Worm (Caenorhabditis elegans): ENCODE measurements around the gene Y47D7A.7.

Y47D7A.7 gene

DNA sequence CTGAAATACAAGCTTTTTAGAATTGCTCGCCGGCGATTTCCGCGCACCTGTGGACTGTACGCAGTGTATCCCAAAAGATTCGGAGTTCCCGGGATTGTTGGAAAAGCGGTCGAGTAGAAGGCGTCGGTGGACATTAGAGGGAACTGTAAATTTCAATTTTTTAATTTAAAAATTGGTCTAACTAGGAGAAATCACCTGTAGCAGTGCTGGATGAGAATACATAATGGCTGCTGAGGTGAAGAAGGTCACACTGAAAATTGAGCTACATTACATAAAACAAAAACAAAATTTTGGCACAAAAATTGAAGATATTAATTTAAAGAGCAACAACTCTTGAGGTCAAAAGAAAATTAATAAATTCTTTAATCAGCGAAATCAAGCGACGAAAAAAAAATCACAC is 45.0 kb downstream of the Y47D7A.7 start, which contains the start of gene neg-1:
TSS of gene neg-1 (minus strand) at position 250 of the 400 bp plus-strand sequence.
- TF ChIP-seq Y67H2A.10 (GFP tag; conservative IDR thresholded peaks at IDR 0.05): no peak
- TF ChIP-seq unc-62 (GFP tag; optimal IDR thresholded peaks at IDR 0.05): no peak
- TF ChIP-seq Y79H2A.3 (GFP tag; conservative IDR thresholded peaks at IDR 0.05): peak; percentile 28; the same call in 1 of the 2 replicates
- peak; percentile 17; the same call in 1 of the 2 replicates for TF ChIP-seq B0336.3 (GFP tag; IDR thresholded peaks at IDR 0.05)
- TF ChIP-seq madf-3 (GFP tag; IDR thresholded peaks at IDR 0.05): peak; percentile 63; the same call in 1 of the 2 replicates
- TF ChIP-seq lin-54 (GFP tag; optimal IDR thresholded peaks at IDR 0.05): peak; percentile 3
- peak; percentile 18 for TF ChIP-seq efl-1 (GFP tag; optimal IDR thresholded peaks at IDR 0.05)
- TF ChIP-seq hsf-1 (GFP tag; IDR thresholded peaks at IDR 0.05): 0 out of 2 replicates have a peak, but pooled peaks have one; percentile 51
- no peak for TF ChIP-seq ztf-6 (GFP tag; IDR thresholded peaks at IDR 0.05)
- no peak for TF ChIP-seq die-1 (tag; optimal IDR thresholded peaks at IDR 0.05)
- no peak for TF ChIP-seq nhr-179 (tag; optimal IDR thresholded peaks at IDR 0.05)
- TF ChIP-seq attf-3 (GFP tag; conservative IDR thresholded peaks at IDR 0.05): no peak
- peak; percentile 58 for TF ChIP-seq madf-6 (GFP tag; IDR thresholded peaks at IDR 0.05)
- no peak for TF ChIP-seq nhr-120 (GFP tag; IDR thresholded peaks at IDR 0.05)
- TF ChIP-seq Y53G8AR.9 (GFP tag; conservative IDR thresholded peaks at IDR 0.05): 0 out of 2 replicates have a peak, but pooled peaks have one; percentile 18
- peak; percentile 43 for TF ChIP-seq xnd-1 (tag; optimal IDR thresholded peaks at IDR 0.05)
- TF ChIP-seq attf-6 (GFP tag; IDR thresholded peaks at IDR 0.05): 0 out of 2 replicates have a peak, but pooled peaks have one; percentile 21
- no peak for TF ChIP-seq F10E7.11 (tag; optimal IDR thresholded peaks at IDR 0.05)

DNA sequence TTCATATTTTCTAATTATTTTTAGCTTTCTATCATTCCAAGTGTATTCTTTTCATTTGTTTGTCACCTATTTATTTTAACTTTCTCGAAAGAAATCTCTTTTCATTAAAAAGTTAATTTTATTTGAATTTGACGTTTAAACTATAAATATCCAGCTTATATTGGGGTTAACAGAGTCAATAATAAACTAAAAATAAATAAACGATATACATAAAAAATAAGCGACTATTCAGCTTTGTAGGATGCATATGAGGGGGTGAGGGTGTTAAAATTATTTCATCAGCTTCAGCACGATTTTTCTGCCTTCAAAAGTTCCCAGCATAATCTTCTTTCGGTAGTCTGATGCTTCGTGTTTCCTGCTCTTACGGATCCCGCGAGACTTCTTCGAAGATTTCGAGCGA is 46.0 kb downstream of the Y47D7A.7 start:
- TF ChIP-seq Y79H2A.3 (GFP tag; conservative IDR thresholded peaks at IDR 0.05) (peak; percentile 76; the same call in 1 of the 2 replicates), lin-54 (GFP tag; optimal IDR thresholded peaks at IDR 0.05) (no peak), aptf-2 (GFP tag; conservative IDR thresholded peaks at IDR 0.05) (no peak), lsl-1 (GFP tag; optimal IDR thresholded peaks at IDR 0.05) (peak; percentile 14), K12H6.12 (tag; optimal IDR thresholded peaks at IDR 0.05) (no peak), nfya-2 (GFP tag; IDR thresholded peaks at IDR 0.05) (no peak), let-526 (GFP tag; IDR thresholded peaks at IDR 0.05) (no peak), ceh-58 (GFP tag; IDR thresholded peaks at IDR 0.05) (no peak), nfya-1 (tag; optimal IDR thresholded peaks at IDR 0.05; ENCODE audit: borderline replicate concordance, insufficient read depth) (no peak), madf-6 (GFP tag; IDR thresholded peaks at IDR 0.05) (peak; percentile 59), ceh-27 (GFP tag; optimal IDR thresholded peaks at IDR 0.05) (no peak), bed-1 (GFP tag; IDR thresholded peaks at IDR 0.05) (no peak), madf-3 (GFP tag; IDR thresholded peaks at IDR 0.05) (no peak), B0336.3 (GFP tag; IDR thresholded peaks at IDR 0.05) (no peak), fkh-3 (tag; optimal IDR thresholded peaks at IDR 0.05) (no peak), zim-3 (tag; optimal IDR thresholded peaks at IDR 0.05) (no peak), rcor-1 (GFP tag; IDR thresholded peaks at IDR 0.05) (no peak), snpc-1.3 (tag; optimal IDR thresholded peaks at IDR 0.05; ENCODE audit: insufficient read depth) (peak; percentile 51), nhr-80 (tag; optimal IDR thresholded peaks at IDR 0.05) (no peak), tbx-9 (tag; optimal IDR thresholded peaks at IDR 0.05; ENCODE audit: borderline replicate concordance) (no peak), F10E7.11 (tag; optimal IDR thresholded peaks at IDR 0.05) (no peak), hrde-1 (tag; optimal IDR thresholded peaks at IDR 0.05; ENCODE audit: borderline replicate concordance) (peak; percentile 15), gei-17 (GFP tag; optimal IDR thresholded peaks at IDR 0.05) (no peak), snpc-4 (GFP tag; optimal IDR thresholded peaks at IDR 0.05) (no peak), snpc-4 (tag; optimal IDR thresholded peaks at IDR 0.05) (peak in 1 of 4 experiments; percentile 0), tbp1 (GFP tag; optimal IDR thresholded peaks at IDR 0.05) (no peak), D2030.7 (GFP tag; IDR thresholded peaks at IDR 0.05) (0 out of 2 replicates have a peak, but pooled peaks have one; percentile 28), ztf-3 (GFP tag; optimal IDR thresholded peaks at IDR 0.05) (no peak), Y56A3A.18 (GFP tag; IDR thresholded peaks at IDR 0.05) (no peak), ekl-4 (GFP tag; IDR thresholded peaks at IDR 0.05) (0 out of 2 replicates have a peak, but pooled peaks have one; percentile 44), ztf-28 (GFP tag; IDR thresholded peaks at IDR 0.05) (no peak), nhr-120 (GFP tag; IDR thresholded peaks at IDR 0.05) (no peak), F23B12.7 (tag; optimal IDR thresholded peaks at IDR 0.05; ENCODE audit: insufficient read depth) (no peak), egrh-3 (GFP tag; IDR thresholded peaks at IDR 0.05) (no peak), hmg-20 (GFP tag; IDR thresholded peaks at IDR 0.05) (no peak)
